Fruit fly (Drosophila melanogaster): ENCODE data around the gene Grx3.
A peak's percentile ranks its signal among the peaks of the same experiment; 100 is the strongest.

The Grx3 gene

dm6 chr2L:13378488-13378964, 12.3 kb downstream of the Grx3 start, which contains the start of the genes CG9302 and beta'COP (continued):
- TF ChIP-seq CG11504 (tag; optimal IDR thresholded peaks at IDR 0.05) (no peak), CG1602 (GFP tag; optimal IDR thresholded peaks at IDR 0.05) (peak; percentile 49), corto (GFP tag; optimal IDR thresholded peaks at IDR 0.05) (no peak), peb (GFP tag; IDR thresholded peaks at IDR 0.05) (0 out of 2 replicates have a peak, but pooled peaks have one; percentile 25), Atf-2 (GFP tag; optimal IDR thresholded peaks at IDR 0.05) (peak; percentile 34), CG17568 (GFP tag; optimal IDR thresholded peaks at IDR 0.05) (no peak), so (GFP tag; IDR thresholded peaks at IDR 0.05) (no peak), nom (GFP tag; optimal IDR thresholded peaks at IDR 0.05) (no peak), Dek (tag; optimal IDR thresholded peaks at IDR 0.05) (no peak), yki (optimal IDR thresholded peaks at IDR 0.05) (no peak), CG17328 (GFP tag; IDR thresholded peaks at IDR 0.05) (no peak), BtbVII (GFP tag; optimal IDR thresholded peaks at IDR 0.05) (no peak), Fer3 (tag; optimal IDR thresholded peaks at IDR 0.05) (peak; percentile 64), CG13296 (GFP tag; optimal IDR thresholded peaks at IDR 0.05) (no peak), CG18262 (tag; optimal IDR thresholded peaks at IDR 0.05) (peak; percentile 74), CG11723 (GFP tag; optimal IDR thresholded peaks at IDR 0.05) (no peak), Opbp (GFP tag; IDR thresholded peaks at IDR 0.05; ENCODE audit: partially characterized antibody) (peak; percentile 68), CG32532 (GFP tag; IDR thresholded peaks at IDR 0.05) (peak; percentile 46), dati (GFP tag; IDR thresholded peaks at IDR 0.05) (no peak), CkIIα-i1 (GFP tag; IDR thresholded peaks at IDR 0.05) (no peak), Six4 (GFP tag; optimal IDR thresholded peaks at IDR 0.05) (peak; percentile 23), ase (GFP tag; IDR thresholded peaks at IDR 0.05) (no peak; the same call in 2 of the 3 replicates), CG11560 (tag; IDR thresholded peaks at IDR 0.05) (0 out of 3 replicates have a peak, but pooled peaks have one; percentile 16), gsb-n (tag; optimal IDR thresholded peaks at IDR 0.05) (no peak), Hr3 (GFP tag; optimal IDR thresholded peaks at IDR 0.05) (peak; percentile 81), maf-S (GFP tag; optimal IDR thresholded peaks at IDR 0.05) (peak; percentile 17), HLH4C (GFP tag; IDR thresholded peaks at IDR 0.05; ENCODE audit: partially characterized antibody) (peak; percentile 72), ac (GFP tag; optimal IDR thresholded peaks at IDR 0.05) (no peak), TFAM (GFP tag; optimal IDR thresholded peaks at IDR 0.05) (no peak), CG2199 (GFP tag; IDR thresholded peaks at IDR 0.05) (0 out of 3 replicates have a peak, but pooled peaks have one; percentile 25), HmgZ (tag; optimal IDR thresholded peaks at IDR 0.05) (peak; percentile 42), HLH3B (GFP tag; IDR thresholded peaks at IDR 0.05) (no peak), Doc3 (GFP tag; IDR thresholded peaks at IDR 0.05; ENCODE audit: partially characterized antibody) (peak; percentile 57), esg (GFP tag; conservative IDR thresholded peaks at IDR 0.05) (peak; percentile 40; the same call in 1 of the 2 replicates), tap (tag; optimal IDR thresholded peaks at IDR 0.05) (no peak), Sox102F (GFP tag; optimal IDR thresholded peaks at IDR 0.05) (no peak), CG11696 (GFP tag; IDR thresholded peaks at IDR 0.05) (no peak), prd (optimal IDR thresholded peaks at IDR 0.05) (no peak), prd (GFP tag; IDR thresholded peaks at IDR 0.05) (peak; percentile 75; the same call in 2 of the 3 replicates), cato (GFP tag; optimal IDR thresholded peaks at IDR 0.05; ENCODE audit: borderline replicate concordance) (peak; percentile 50), nerfin-1 (tag; optimal IDR thresholded peaks at IDR 0.05) (peak; percentile 49), Ets97D (GFP tag; optimal IDR thresholded peaks at IDR 0.05) (peak; percentile 45), sob (GFP tag; IDR thresholded peaks at IDR 0.05) (peak; percentile 56; the same call in 1 of the 2 replicates), Awh (GFP tag; IDR thresholded peaks at IDR 0.05) (no peak; the same call in 1 of the 2 replicates), CG6683 (GFP tag; optimal IDR thresholded peaks at IDR 0.05) (peak; percentile 14), pnt (GFP tag; optimal IDR thresholded peaks at IDR 0.05) (no peak), Dad (GFP tag; optimal IDR thresholded peaks at IDR 0.05) (peak; percentile 14), Dref (GFP tag; IDR thresholded peaks at IDR 0.05) (peak; percentile 68), CG10267 (tag; optimal IDR thresholded peaks at IDR 0.05) (peak; percentile 70), Bgb (GFP tag; IDR thresholded peaks at IDR 0.05; ENCODE audit: partially characterized antibody) (peak; percentile 62), gsb (GFP tag; IDR thresholded peaks at IDR 0.05) (no peak)
